Worm (Caenorhabditis elegans) whole organism, late embryonic: ENCODE results near the gene ptr-19.

Source experiments
- C08G9.2 ChIP-seq: sonication (generic microtip); optimal IDR thresholded peaks from 2 replicates; lab custom pipeline; 2016; ENCODE audit warnings: mild to moderate bottlenecking, missing genetic modification characterization, moderate library complexity, missing compliant biosample characterization
- Y22D7AL.16 ChIP-seq: sonication (generic microtip); optimal IDR thresholded peaks from 2 replicates; lab custom pipeline; 2016; ENCODE audit warnings: missing genetic modification characterization, missing compliant biosample characterization
- hlh-30 ChIP-seq: sonication (generic microtip); optimal IDR thresholded peaks from 2 replicates; lab custom pipeline; 2017; ENCODE audit warnings: antibody characterized with exemption, missing genetic modification characterization, missing compliant biosample characterization; ENCODE audit not compliant: insufficient read depth

DNA sequence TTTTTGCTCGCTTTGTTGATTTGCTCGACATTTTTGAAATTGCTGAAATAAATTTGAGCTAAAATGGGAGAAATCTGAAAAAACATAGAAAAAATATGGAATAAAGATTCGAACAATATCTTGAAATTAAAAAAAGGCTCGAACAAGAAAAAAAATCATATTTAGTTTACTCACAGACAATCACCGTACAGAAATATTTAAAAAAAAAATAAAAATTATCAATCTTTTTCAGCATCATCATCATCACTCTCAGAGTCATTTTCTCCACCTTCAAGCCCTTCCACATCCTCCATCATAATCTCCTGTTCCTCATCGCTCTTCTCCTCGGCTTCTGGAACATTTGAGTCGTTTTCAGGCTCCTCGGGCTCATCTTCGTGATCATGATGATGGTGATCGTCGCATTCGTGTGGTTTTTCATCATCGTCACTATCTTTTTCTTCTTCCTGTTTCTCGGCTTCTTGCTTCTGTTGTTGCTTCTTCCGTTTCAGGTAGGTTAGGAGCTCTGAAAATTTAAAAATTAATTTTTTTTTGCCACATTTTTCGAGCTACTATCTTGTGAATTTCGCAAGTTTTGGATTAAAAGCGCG, 26.1 kb upstream of the ptr-19 start, which contains the start of gene hpl-2:
- TF ChIP-seq hlh-30 (tag; lab: Kevin White, UChicago) = no peak
- no peak for TF ChIP-seq C08G9.2
- TF ChIP-seq Y22D7AL.16 (tag; lab: Kevin White, UChicago) = no peak
